Worm (Caenorhabditis elegans) whole organism, L1 larva: ENCODE measurements around the gene anmt-3.

Source experiments
- C04F5.9 ChIP-seq: sonication (generic microtip); optimal IDR thresholded peaks from 2 replicates; lab custom pipeline; 2016; ENCODE audit warnings: missing genetic modification characterization, missing compliant biosample characterization
- C34B4.2 ChIP-seq: sonication (generic microtip); optimal IDR thresholded peaks from 2 replicates; lab custom pipeline; 2017; ENCODE audit warnings: mild to moderate bottlenecking, missing genetic modification characterization, missing compliant biosample characterization
- F16B12.6 ChIP-seq: fragments of 150-350 bp; optimal IDR thresholded peaks from 2 replicates; lab custom pipeline; 2014; ENCODE audit warnings: missing biosample characterization, missing genetic modification characterization
- alr-1 ChIP-seq: fragments of 200-800 bp; sonication (Bioruptor generic); optimal IDR thresholded peaks from 2 replicates; lab custom pipeline; 2018; ENCODE audit warnings: borderline replicate concordance, mild to moderate bottlenecking, missing genetic modification characterization, missing compliant biosample characterization
- ama-1 ChIP-seq: fragments of 150-350 bp; optimal IDR thresholded peaks from 2 replicates; lab custom pipeline; 2014
- ceh-63 ChIP-seq: fragments of 200-800 bp; sonication (Bioruptor generic); optimal IDR thresholded peaks from 2 replicates; lab custom pipeline; 2018; ENCODE audit warnings: mild to moderate bottlenecking, missing genetic modification characterization, missing compliant biosample characterization
- ceh-8 ChIP-seq: fragments of 200-800 bp; sonication (Bioruptor generic); optimal IDR thresholded peaks from 2 replicates; lab custom pipeline; 2018; ENCODE audit warnings: mild to moderate bottlenecking, missing genetic modification characterization, moderate library complexity, missing compliant biosample characterization
- ceh-82 ChIP-seq, 3 experiments: fragments of 150-350 bp in 1 of 3; sonication (generic microtip) in 2 of 3; optimal IDR thresholded peaks; 2 replicates each; lab custom pipeline; 2014 to 2017; ENCODE audit warnings: missing biosample characterization in 3 of 3, missing genetic modification characterization in 3 of 3
- ceh-88 ChIP-seq: fragments of 200-800 bp; sonication (Bioruptor generic); IDR thresholded peaks from 2 replicates; pipeline ENCODE4 v1.3.6; 2022; ENCODE audit warnings: missing genetic modification characterization, missing compliant biosample characterization
- ces-1 ChIP-seq: fragments of 150-350 bp; optimal IDR thresholded peaks from 2 replicates; lab custom pipeline; 2014; ENCODE audit warnings: missing biosample characterization, missing genetic modification reagents, missing genetic modification characterization
- dsc-1 ChIP-seq: sonication (generic microtip); optimal IDR thresholded peaks from 2 replicates; lab custom pipeline; 2016; ENCODE audit warnings: mild to moderate bottlenecking, missing genetic modification characterization, missing compliant biosample characterization
- efl-1 ChIP-seq, 4 experiments: fragments of 150-350 bp; optimal IDR thresholded peaks in 3 of 4; peaks in 1 of 4; 1 replicate in 1 of 4; 2 replicates in 3 of 4; lab custom pipeline; 2014; ENCODE audit warnings: missing biosample characterization in 2 of 4, missing genetic modification characterization in 2 of 4, missing genetic modification reagents in 2 of 4
- egl-27 ChIP-seq, 2 experiments: fragments of 150-350 bp in 1 of 2; sonication (generic microtip); optimal IDR thresholded peaks; 3 replicates each; lab custom pipeline; 2017 to 2018; ENCODE audit warnings: missing biosample characterization in 2 of 2, missing genetic modification characterization in 2 of 2, missing genetic modification reagents in 2 of 2
- elt-3 ChIP-seq, 6 experiments: fragments of 150-350 bp in 1 of 6; sonication (generic microtip); optimal IDR thresholded peaks; 2 replicates each; lab custom pipeline; 2017 to 2018; ENCODE audit warnings: missing biosample characterization in 6 of 6, missing genetic modification characterization in 6 of 6, inconsistent platforms in 1 of 6
- fkh-4 ChIP-seq: sonication (generic microtip); optimal IDR thresholded peaks from 2 replicates; lab custom pipeline; 2016; ENCODE audit warnings: missing compliant biosample characterization, missing genetic modification characterization, borderline replicate concordance
- fkh-8 ChIP-seq: sonication (generic microtip); optimal IDR thresholded peaks from 2 replicates; lab custom pipeline; 2016; ENCODE audit warnings: mild to moderate bottlenecking, missing genetic modification characterization, missing compliant biosample characterization
- fos-1 ChIP-seq: fragments of 150-350 bp; optimal IDR thresholded peaks from 2 replicates; lab custom pipeline; 2014; ENCODE audit warnings: missing biosample characterization, missing genetic modification characterization
- grh-1 ChIP-seq: fragments of 200-800 bp; sonication (Bioruptor generic); IDR thresholded peaks from 2 replicates; pipeline ENCODE4 v1.3.6; 2022; ENCODE audit warnings: missing genetic modification reagents, missing genetic modification characterization, missing compliant biosample characterization
- hlh-17 ChIP-seq: fragments of 200-800 bp; sonication (Bioruptor generic); optimal IDR thresholded peaks from 2 replicates; lab custom pipeline; 2018; ENCODE audit warnings: missing genetic modification characterization, mild to moderate bottlenecking, missing compliant biosample characterization, moderate library complexity, borderline replicate concordance
- irx-1 ChIP-seq: sonication (generic microtip); optimal IDR thresholded peaks from 2 replicates; lab custom pipeline; 2016; ENCODE audit warnings: missing genetic modification characterization, missing compliant biosample characterization
- jun-1 ChIP-seq: fragments of 150-350 bp; optimal IDR thresholded peaks from 2 replicates; lab custom pipeline; 2014; ENCODE audit warnings: missing biosample characterization, missing genetic modification reagents, missing genetic modification characterization
- lin-14 ChIP-seq: fragments of 200-800 bp; sonication (Bioruptor generic); optimal IDR thresholded peaks from 2 replicates; lab custom pipeline; 2018; ENCODE audit warnings: mild to moderate bottlenecking, missing genetic modification characterization, moderate library complexity, missing compliant biosample characterization
- lin-15B ChIP-seq: fragments of 150-350 bp; sonication (generic microtip); optimal IDR thresholded peaks from 3 replicates; lab custom pipeline; 2014; ENCODE audit warnings: missing biosample characterization, missing genetic modification characterization
- lin-35 ChIP-seq, 2 experiments: fragments of 150-350 bp; optimal IDR thresholded peaks; 2 replicates each; lab custom pipeline; 2014; ENCODE audit warnings: missing biosample characterization in 2 of 2, missing genetic modification characterization in 2 of 2, missing genetic modification reagents in 2 of 2
- lir-3 ChIP-seq: sonication (generic microtip); optimal IDR thresholded peaks from 2 replicates; lab custom pipeline; 2016; ENCODE audit warnings: mild to moderate bottlenecking, missing genetic modification characterization, moderate library complexity, missing compliant biosample characterization; ENCODE audit not compliant: poor library complexity
- lsy-2 ChIP-seq, 2 experiments: fragments of 150-350 bp; optimal IDR thresholded peaks; 2 replicates each; lab custom pipeline; 2014; ENCODE audit warnings: missing biosample characterization in 2 of 2, missing genetic modification characterization in 2 of 2
- mab-9 ChIP-seq: fragments of 200-800 bp; sonication (Bioruptor generic); IDR thresholded peaks from 2 replicates; pipeline ENCODE4 v1.3.6; 2022; ENCODE audit warnings: missing genetic modification reagents, missing genetic modification characterization, missing compliant biosample characterization
- mdl-1 ChIP-seq, 2 experiments: fragments of 150-350 bp; optimal IDR thresholded peaks; 2 replicates each; lab custom pipeline; 2014 to 2017; ENCODE audit warnings: missing biosample characterization in 2 of 2, missing genetic modification characterization in 2 of 2, inconsistent platforms in 1 of 2
- mef-2 ChIP-seq: fragments of 150-350 bp; optimal IDR thresholded peaks from 2 replicates; lab custom pipeline; 2014; ENCODE audit warnings: missing biosample characterization, missing genetic modification characterization
- mep-1 ChIP-seq: fragments of 150-350 bp; optimal IDR thresholded peaks from 2 replicates; lab custom pipeline; 2014; ENCODE audit warnings: missing biosample characterization, missing genetic modification characterization
- nhr-11 ChIP-seq: fragments of 150-350 bp; optimal IDR thresholded peaks from 2 replicates; lab custom pipeline; 2014; ENCODE audit warnings: missing biosample characterization, missing genetic modification characterization
- nhr-19 ChIP-seq: fragments of 200-800 bp; sonication (Bioruptor generic); conservative IDR thresholded peaks from 2 replicates; pipeline ENCODE4 v1.3.6; 2022; ENCODE audit warnings: missing genetic modification characterization, missing compliant biosample characterization
- nhr-20 ChIP-seq: sonication (generic microtip); optimal IDR thresholded peaks from 2 replicates; lab custom pipeline; 2016; ENCODE audit warnings: mild to moderate bottlenecking, missing genetic modification characterization, missing compliant biosample characterization
- nhr-47 ChIP-seq: sonication (generic microtip); optimal IDR thresholded peaks from 2 replicates; lab custom pipeline; 2016; ENCODE audit warnings: mild to moderate bottlenecking, missing genetic modification characterization, moderate library complexity, missing compliant biosample characterization
- nhr-71 ChIP-seq: sonication (generic microtip); optimal IDR thresholded peaks from 2 replicates; lab custom pipeline; 2016; ENCODE audit warnings: mild to moderate bottlenecking, missing genetic modification characterization, moderate library complexity, missing compliant biosample characterization
- nhr-76 ChIP-seq: sonication (generic microtip); optimal IDR thresholded peaks from 2 replicates; lab custom pipeline; 2017; ENCODE audit warnings: missing biosample characterization, missing genetic modification characterization
- nhr-77 ChIP-seq: fragments of 150-350 bp; optimal IDR thresholded peaks from 2 replicates; lab custom pipeline; 2014; ENCODE audit warnings: missing biosample characterization, missing genetic modification characterization
- nhr-85 ChIP-seq: sonication (generic microtip); peaks from one replicate; lab custom pipeline; 2016; ENCODE audit warnings: missing genetic modification characterization, inconsistent platforms, missing compliant biosample characterization
- pag-3 ChIP-seq: sonication (generic microtip); optimal IDR thresholded peaks from 2 replicates; lab custom pipeline; 2017; ENCODE audit warnings: missing genetic modification characterization, mild to moderate bottlenecking, missing compliant biosample characterization, antibody characterized with exemption, borderline replicate concordance; ENCODE audit not compliant: insufficient read depth
- rnt-1 ChIP-seq: sonication (generic microtip); optimal IDR thresholded peaks from 2 replicates; lab custom pipeline; 2016; ENCODE audit warnings: mild to moderate bottlenecking, missing genetic modification characterization, moderate library complexity, missing compliant biosample characterization
- snu-23 ChIP-seq: sonication (generic microtip); optimal IDR thresholded peaks from 2 replicates; lab custom pipeline; 2016; ENCODE audit warnings: missing genetic modification characterization, missing compliant biosample characterization
- sox-4 ChIP-seq: sonication (generic microtip); optimal IDR thresholded peaks from 2 replicates; lab custom pipeline; 2016; ENCODE audit warnings: missing genetic modification characterization, missing compliant biosample characterization
- swsn-7 ChIP-seq: sonication (generic microtip); optimal IDR thresholded peaks from 2 replicates; lab custom pipeline; 2016; ENCODE audit warnings: missing genetic modification characterization, missing compliant biosample characterization
- tbx-2 ChIP-seq: sonication (generic microtip); optimal IDR thresholded peaks from 2 replicates; lab custom pipeline; 2016; ENCODE audit warnings: missing genetic modification characterization, missing compliant biosample characterization
- tlp-1 ChIP-seq: fragments of 150-350 bp; optimal IDR thresholded peaks from 2 replicates; lab custom pipeline; 2014; ENCODE audit warnings: missing biosample characterization, missing genetic modification characterization
- unc-130 ChIP-seq: fragments of 150-350 bp; optimal IDR thresholded peaks from 2 replicates; lab custom pipeline; 2017; ENCODE audit warnings: missing biosample characterization, missing genetic modification characterization, inconsistent platforms
- unc-30 ChIP-seq: sonication (generic microtip); optimal IDR thresholded peaks from 2 replicates; lab custom pipeline; 2017; ENCODE audit warnings: missing biosample characterization, missing genetic modification characterization
- unc-62 ChIP-seq: fragments of 150-350 bp; optimal IDR thresholded peaks from 2 replicates; lab custom pipeline; 2014; ENCODE audit warnings: missing biosample characterization, missing genetic modification reagents, missing genetic modification characterization
- unc-98 ChIP-seq: fragments of 200-800 bp; sonication (Bioruptor generic); IDR thresholded peaks from 2 replicates; pipeline ENCODE4 v1.3.6; 2022; ENCODE audit warnings: missing genetic modification characterization, missing compliant biosample characterization
- vab-15 ChIP-seq: sonication (generic microtip); optimal IDR thresholded peaks from 2 replicates; lab custom pipeline; 2017; ENCODE audit warnings: missing genotype, mild to moderate bottlenecking, missing genetic modification characterization, missing compliant biosample characterization
- xbp-1 ChIP-seq: sonication (generic microtip); optimal IDR thresholded peaks from 2 replicates; lab custom pipeline; 2016; ENCODE audit warnings: missing genetic modification characterization, missing compliant biosample characterization
- ztf-4 ChIP-seq: fragments of 150-350 bp; optimal IDR thresholded peaks from 2 replicates; lab custom pipeline; 2014; ENCODE audit warnings: missing biosample characterization, missing genetic modification characterization

Gene anmt-3

DNA sequence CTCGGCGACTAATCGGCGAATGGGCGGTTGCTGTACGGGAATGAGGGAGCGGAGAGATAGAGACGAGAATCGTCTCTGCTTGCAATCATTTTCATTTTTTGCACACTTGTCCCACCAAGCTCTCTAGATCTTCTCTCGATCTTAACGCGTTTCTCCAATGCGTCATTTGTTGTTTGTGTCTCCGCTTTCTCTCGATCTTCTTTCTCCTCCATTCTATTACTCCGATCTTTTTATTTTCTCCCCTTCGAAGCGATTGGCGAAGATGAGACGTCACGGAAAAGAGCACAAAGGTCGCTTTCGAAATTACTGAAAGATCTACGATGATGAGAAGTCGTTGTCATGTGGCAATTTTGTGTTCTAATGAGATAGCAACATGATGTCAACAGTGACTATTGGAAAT is 523 bp upstream of the anmt-3 start:
- TF ChIP-seq alr-1 (tag; lab: Kevin White, UChicago) (no peak), mdl-1 (tag; optimal IDR thresholded peaks at IDR 0.05; lab: Kevin White, UChicago) (no peak), sox-4 (tag; lab: Kevin White, UChicago) (no peak), ceh-8 (GFP tag; lab: Kevin White, UChicago) (no peak), snu-23 (GFP tag; lab: Kevin White, UChicago) (peak; percentile 50), fos-1 (no peak), elt-3 (tag; optimal IDR thresholded peaks at IDR 0.05; lab: Kevin White, UChicago) (no peak), lir-3 (tag; lab: Kevin White, UChicago) (no peak), lin-35 (GFP tag; optimal IDR thresholded peaks at IDR 0.05; lab: Kevin White, UChicago) (no peak), ces-1 (GFP tag; lab: Kevin White, UChicago) (no peak), efl-1 (optimal IDR thresholded peaks at IDR 0.05; lab: Kevin White, UChicago) (peak in 1 of 2 experiments; percentile 19), efl-1 (GFP tag; optimal IDR thresholded peaks at IDR 0.05 in 1 of 2; lab: Kevin White, UChicago) (no peak), unc-98 (no peak), ceh-88 (GFP tag; lab: Robert Waterston, UW) (no peak), unc-62 (GFP tag; lab: Kevin White, UChicago) (no peak), egl-27 (tag; optimal IDR thresholded peaks at IDR 0.05; lab: Kevin White, UChicago) (no peak), mab-9 (GFP tag; lab: Robert Waterston, UW) (no peak), grh-1 (GFP tag; lab: Robert Waterston, UW) (no peak), vab-15 (tag; lab: Kevin White, UChicago) (no peak), jun-1 (no peak), ama-1 (lab: Kevin White, UChicago) (no peak), nhr-47 (tag; lab: Kevin White, UChicago) (no peak), nhr-76 (no peak), xbp-1 (tag; lab: Kevin White, UChicago) (peak; percentile 2), irx-1 (no peak), C04F5.9 (tag; lab: Kevin White, UChicago) (no peak), swsn-7 (tag; lab: Kevin White, UChicago) (no peak), fkh-8 (tag; lab: Kevin White, UChicago) (no peak), unc-130 (no peak), nhr-71 (tag; lab: Kevin White, UChicago) (peak; percentile 77), F16B12.6 (tag; lab: Kevin White, UChicago) (no peak), nhr-77 (tag; lab: Kevin White, UChicago) (peak; percentile 8), rnt-1 (tag; lab: Kevin White, UChicago) (peak; percentile 72), lin-14 (GFP tag; lab: Kevin White, UChicago) (peak; percentile 75), lin-15B (tag; lab: Kevin White, UChicago) (no peak), unc-30 (tag; lab: Kevin White, UChicago) (no peak), mep-1 (tag; lab: Kevin White, UChicago) (peak; percentile 29), mef-2 (no peak), fkh-4 (tag; lab: Kevin White, UChicago) (no peak), nhr-11 (tag; lab: Kevin White, UChicago) (no peak), tbx-2 (peak; percentile 56), nhr-19 (GFP tag; lab: Robert Waterston, UW) (peak; percentile 46), ceh-63 (GFP tag; lab: Kevin White, UChicago) (no peak), nhr-20 (tag; lab: Kevin White, UChicago) (peak; percentile 49), dsc-1 (peak; percentile 36), ztf-4 (tag; lab: Kevin White, UChicago) (no peak), hlh-17 (GFP tag; lab: Kevin White, UChicago) (no peak), lsy-2 (tag; optimal IDR thresholded peaks at IDR 0.05; lab: Kevin White, UChicago) (peak; percentile 24 to 48), pag-3 (tag; lab: Kevin White, UChicago) (no peak), C34B4.2 (tag; lab: Kevin White, UChicago) (no peak), ceh-82 (tag; optimal IDR thresholded peaks at IDR 0.05; lab: Kevin White, UChicago) (no peak), tlp-1 (tag; lab: Kevin White, UChicago) (no peak), nhr-85 (no peak)
